Worm (Caenorhabditis elegans): ENCODE measurements around the gene srh-243.

DNA sequence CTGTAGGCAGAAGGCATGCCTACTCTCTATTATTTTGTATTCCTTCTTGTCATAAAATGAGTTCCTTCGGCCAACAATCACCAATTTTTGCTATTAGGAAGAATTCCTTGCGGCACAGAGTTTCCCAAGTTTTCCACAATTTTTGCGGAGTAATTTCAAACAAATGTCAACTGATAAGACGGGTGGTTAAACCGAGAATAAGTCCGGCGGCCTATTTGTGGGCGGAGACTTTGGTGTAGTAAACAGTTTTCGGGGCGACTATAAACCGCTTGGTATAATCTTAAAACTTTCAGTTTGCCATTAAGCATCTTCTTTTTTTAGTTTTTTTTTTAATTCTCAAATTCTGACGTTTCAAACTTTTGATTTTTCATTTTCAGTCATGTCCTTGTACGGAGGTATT lies 10.8 kb downstream of the srh-243 start, which contains the start of gene ifc-1:
- TF ChIP-seq pha-4 (tag; optimal IDR thresholded peaks at IDR 0.05) (no peak), dmd-4 (tag; optimal IDR thresholded peaks at IDR 0.05; ENCODE audit: borderline replicate concordance) (no peak), odd-2 (tag; optimal IDR thresholded peaks at IDR 0.05) (no peak), sox-4 (tag; optimal IDR thresholded peaks at IDR 0.05) (no peak), tbx-2 (tag; optimal IDR thresholded peaks at IDR 0.05) (no peak), dve-1 (tag; optimal IDR thresholded peaks at IDR 0.05) (no peak), fax-1 (tag; optimal IDR thresholded peaks at IDR 0.05) (no peak), nhr-11 (tag; optimal IDR thresholded peaks at IDR 0.05) (no peak), pqm-1 (tag; optimal IDR thresholded peaks at IDR 0.05) (no peak)
